Worm (Caenorhabditis elegans) whole organism, L3 larva: ENCODE data around the gene F13H8.1.
A peak's percentile ranks its signal among the peaks of the same experiment; 100 is the strongest.

Experiments used
- ceh-9 ChIP-seq: sonication (generic microtip); optimal IDR thresholded peaks from 2 replicates; lab custom pipeline; 2018; ENCODE audit warnings: missing biosample characterization, missing genetic modification characterization
- egl-27 ChIP-seq: sonication (generic microtip); optimal IDR thresholded peaks from 4 replicates; lab custom pipeline; 2017; ENCODE audit warnings: missing biosample characterization, missing genetic modification reagents, missing genetic modification characterization
- mdl-1 ChIP-seq: fragments of 150-350 bp; optimal IDR thresholded peaks from 2 replicates; lab custom pipeline; 2014; ENCODE audit warnings: missing biosample characterization, missing genetic modification characterization
- nhr-77 ChIP-seq: fragments of 150-350 bp; optimal IDR thresholded peaks from 2 replicates; lab custom pipeline; 2014; ENCODE audit warnings: missing biosample characterization, missing genetic modification characterization
- pha-4 ChIP-seq: fragments of 150-350 bp; optimal IDR thresholded peaks from 2 replicates; lab custom pipeline; 2014; ENCODE audit warnings: missing biosample characterization, missing genetic modification reagents, missing genetic modification characterization
- snpc-4 ChIP-seq: fragments of 150-350 bp; optimal IDR thresholded peaks from 2 replicates; lab custom pipeline; 2014; ENCODE audit warnings: missing biosample characterization, missing genetic modification characterization

DNA sequence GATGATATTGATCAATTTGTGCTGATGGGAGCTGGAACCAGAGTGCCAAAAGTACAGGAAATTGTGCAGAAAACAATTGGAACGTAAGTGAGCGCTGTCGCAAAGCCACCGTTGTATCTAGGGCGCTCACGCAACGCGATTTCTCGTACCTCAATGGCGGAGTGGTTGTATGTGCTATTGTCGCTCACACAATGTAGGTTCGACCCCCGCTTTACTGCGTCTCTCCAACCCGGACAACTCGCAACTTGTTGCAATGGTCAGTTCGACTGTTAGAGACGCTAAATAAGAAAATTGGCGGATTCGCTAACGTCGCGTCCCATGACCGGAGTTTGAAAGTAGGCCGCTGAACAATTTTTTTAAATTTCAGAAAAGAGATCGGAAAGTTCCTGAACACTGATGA lies 34.7 kb upstream of the F13H8.1 start:
- TF ChIP-seq mdl-1 (no peak), snpc-4 (no peak), egl-27 (no peak), ceh-9 (tag; lab: Kevin White, UChicago) (no peak), nhr-77 (tag; lab: Kevin White, UChicago) (no peak), pha-4 (tag; lab: Kevin White, UChicago) (peak; percentile 85)
